Fruit fly (Drosophila melanogaster): ENCODE measurements around the gene CG33286.
A peak's percentile ranks its signal among the peaks of the same experiment; 100 is the strongest.

- no peak for TF ChIP-seq Hr83 (GFP tag; optimal IDR thresholded peaks at IDR 0.05; ENCODE audit: poor library complexity, severe bottlenecking)
- peak in 1 of 2 experiments; percentile 49 for TF ChIP-seq foxo (GFP tag; optimal IDR thresholded peaks at IDR 0.05)
- TF ChIP-seq dsf (GFP tag; optimal IDR thresholded peaks at IDR 0.05; ENCODE audit: borderline replicate concordance) = no peak
- no peak for TF ChIP-seq usp (GFP tag; optimal IDR thresholded peaks at IDR 0.05)
- TF ChIP-seq h (GFP tag; optimal IDR thresholded peaks at IDR 0.05) = no peak
- TF ChIP-seq Mio (GFP tag; optimal IDR thresholded peaks at IDR 0.05) = no peak
- TF ChIP-seq Dfd (GFP tag; optimal IDR thresholded peaks at IDR 0.05) = no peak
- peak; percentile 27 for TF ChIP-seq psq (GFP tag; optimal IDR thresholded peaks at IDR 0.05)
- peak; percentile 13 for TF ChIP-seq rgr (GFP tag; optimal IDR thresholded peaks at IDR 0.05)
Observed at dm6 chr3L:20986929-20987363, 12.4 kb upstream of the CG33286 start.

Data from whole organism, wandering third instar larva.